Worm (Caenorhabditis elegans) whole organism, young adult: Measurements from ENCODE around the gene T10H10.2.

Source experiments
- D2030.7 ChIP-seq: fragments of 200-800 bp; sonication (Bioruptor generic); IDR thresholded peaks from 2 replicates; pipeline ENCODE4 v1.3.6; 2022; ENCODE audit warnings: missing genetic modification reagents, missing genetic modification characterization, missing compliant biosample characterization
- F22D6.2 ChIP-seq: sonication (generic microtip); optimal IDR thresholded peaks from 2 replicates; lab custom pipeline; 2016; ENCODE audit warnings: mild to moderate bottlenecking, missing genetic modification characterization, missing compliant biosample characterization
- Y56A3A.18 ChIP-seq: fragments of 200-800 bp; sonication (Bioruptor generic); IDR thresholded peaks from 2 replicates; pipeline ENCODE4 v1.3.6; 2022; ENCODE audit warnings: missing genetic modification reagents, missing genetic modification characterization, missing compliant biosample characterization
- akir-1 ChIP-seq: fragments of 200-800 bp; sonication (Bioruptor generic); optimal IDR thresholded peaks from 2 replicates; lab custom pipeline; 2018; ENCODE audit warnings: mild to moderate bottlenecking, missing genetic modification characterization, moderate library complexity, missing compliant biosample characterization
- aptf-3 ChIP-seq: fragments of 200-800 bp; sonication (Bioruptor generic); IDR thresholded peaks from 2 replicates; pipeline ENCODE4 v1.3.6; 2022; ENCODE audit warnings: missing genetic modification characterization, missing compliant biosample characterization
- attf-5 ChIP-seq: fragments of 200-800 bp; sonication (Bioruptor generic); optimal IDR thresholded peaks from 2 replicates; lab custom pipeline; 2018; ENCODE audit warnings: mild to moderate bottlenecking, missing genetic modification characterization, missing compliant biosample characterization
- attf-6 ChIP-seq: fragments of 200-800 bp; sonication (Bioruptor generic); IDR thresholded peaks from 2 replicates; pipeline ENCODE4 v1.3.6; 2022; ENCODE audit warnings: missing genetic modification reagents, missing genetic modification characterization, missing compliant biosample characterization
- madf-10 ChIP-seq: sonication (generic microtip); optimal IDR thresholded peaks from 2 replicates; lab custom pipeline; 2016; ENCODE audit warnings: mild to moderate bottlenecking, missing genetic modification characterization, missing compliant biosample characterization
- unc-62 ChIP-seq: fragments of 150-350 bp; optimal IDR thresholded peaks from 2 replicates; lab custom pipeline; 2014; ENCODE audit warnings: missing biosample characterization, missing genetic modification reagents, missing genetic modification characterization

DNA sequence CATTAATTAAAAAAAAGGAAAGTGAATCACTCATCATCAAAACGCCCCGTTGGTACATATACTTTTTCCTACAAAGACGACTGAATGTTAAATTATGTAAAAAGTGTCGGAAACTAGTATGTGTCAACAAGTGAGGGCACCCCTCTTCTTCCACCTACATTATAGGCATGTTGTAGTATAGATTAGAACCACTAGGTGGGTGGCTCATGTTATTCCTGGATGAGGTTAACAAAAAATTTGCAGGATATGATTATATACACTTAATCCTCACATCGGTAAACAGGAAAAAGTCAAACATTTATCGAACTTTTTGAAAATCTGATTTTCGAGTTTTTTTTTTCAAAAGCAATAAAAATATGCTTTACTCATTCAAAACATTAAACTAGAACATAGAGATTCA is 18.6 kb upstream of the T10H10.2 start:
- TF ChIP-seq akir-1: no peak
- TF ChIP-seq D2030.7: no peak
- TF ChIP-seq F22D6.2: no peak
- no peak for TF ChIP-seq attf-5 (GFP tag; lab: Kevin White, UChicago)
- no peak for TF ChIP-seq unc-62 (GFP tag; lab: Kevin White, UChicago)
- no peak for TF ChIP-seq madf-10 (tag; lab: Kevin White, UChicago)
- TF ChIP-seq aptf-3 (GFP tag; lab: Robert Waterston, UW): no peak
- TF ChIP-seq Y56A3A.18 (GFP tag; lab: Robert Waterston, UW): no peak
- no peak for TF ChIP-seq attf-6 (GFP tag; lab: Robert Waterston, UW)
